Worm (Caenorhabditis elegans): ENCODE data around the gene glc-1.

The glc-1 gene

DNA sequence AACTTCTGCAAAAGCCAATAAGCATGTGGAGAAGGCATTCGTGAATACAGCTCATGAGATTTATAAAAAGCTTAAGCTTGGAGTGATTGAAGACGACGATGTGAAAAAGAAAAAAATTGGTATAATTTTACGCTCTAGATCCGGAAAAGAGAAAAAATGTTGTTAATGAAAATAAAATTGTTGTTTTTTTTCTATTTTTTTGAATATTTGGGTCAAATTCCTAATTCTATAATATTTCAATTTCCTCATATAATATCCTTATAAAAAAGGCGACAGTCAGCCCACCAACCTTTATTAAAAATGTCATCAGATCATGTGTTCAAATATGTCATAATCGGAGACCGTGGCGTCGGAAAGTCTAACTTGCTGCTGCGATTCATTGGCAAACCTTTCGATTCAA is 24.1 kb upstream of the glc-1 start, which contains the start of gene rabr-3:
Gene rabr-3 (plus strand): TSS at position 301 of the 400 bp plus-strand sequence.
- TF ChIP-seq die-1 (tag; optimal IDR thresholded peaks at IDR 0.05) (no peak), C06A6.2 (GFP tag; conservative IDR thresholded peaks at IDR 0.05) (no peak), ztf-22 (GFP tag; optimal IDR thresholded peaks at IDR 0.05) (no peak), ztf-6 (GFP tag; IDR thresholded peaks at IDR 0.05) (no peak), akir-1 (GFP tag; optimal IDR thresholded peaks at IDR 0.05) (no peak), repo-1 (tag; optimal IDR thresholded peaks at IDR 0.05) (no peak)

DNA sequence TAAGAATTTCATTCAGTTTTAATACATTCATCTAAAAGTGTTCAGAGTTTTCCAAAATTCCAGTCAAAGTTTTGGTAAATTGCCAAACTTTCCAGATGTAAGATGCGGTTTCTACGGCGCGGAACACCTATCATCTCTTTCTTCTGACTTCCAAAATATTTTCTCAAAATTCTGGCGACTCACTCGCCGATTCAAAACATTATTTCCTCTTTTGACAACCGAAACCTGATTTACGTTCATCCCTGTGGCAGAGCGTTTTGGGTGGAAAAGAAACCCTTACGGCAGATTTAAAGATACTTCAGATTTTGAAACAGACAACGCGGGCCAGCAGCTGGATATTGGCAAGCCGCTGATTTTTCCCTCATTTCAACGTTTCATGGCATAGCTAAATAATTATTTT is 21.4 kb upstream of the glc-1 start, which contains the start of gene F11A5.5:
Gene F11A5.5 (plus strand): TSS at position 301 of the 400 bp plus-strand sequence.
- TF ChIP-seq cebp-1 (GFP tag; IDR thresholded peaks at IDR 0.05), result no peak
- no peak for TF ChIP-seq cebp-1 (tag; optimal IDR thresholded peaks at IDR 0.05)
- no peak for TF ChIP-seq hmg-20 (GFP tag; IDR thresholded peaks at IDR 0.05)
- no peak for TF ChIP-seq fkh-3 (tag; optimal IDR thresholded peaks at IDR 0.05)
- no peak for TF ChIP-seq nfya-2 (GFP tag; IDR thresholded peaks at IDR 0.05)
- TF ChIP-seq efl-1 (GFP tag; optimal IDR thresholded peaks at IDR 0.05), result no peak
- TF ChIP-seq ztf-25 (GFP tag; IDR thresholded peaks at IDR 0.05), result no peak
- no peak for TF ChIP-seq unc-130 (GFP tag; optimal IDR thresholded peaks at IDR 0.05)
- TF ChIP-seq athp-1 (tag; optimal IDR thresholded peaks at IDR 0.05), result no peak
- TF ChIP-seq ztf-28 (GFP tag; IDR thresholded peaks at IDR 0.05), result no peak
- TF ChIP-seq lin-35 (GFP tag; optimal IDR thresholded peaks at IDR 0.05), result no peak
- TF ChIP-seq ZK185.1 (tag; optimal IDR thresholded peaks at IDR 0.05; ENCODE audit: poor library complexity, severe bottlenecking), result no peak
- TF ChIP-seq hlh-26 (GFP tag; conservative IDR thresholded peaks at IDR 0.05), result no peak
- TF ChIP-seq somi-1 (GFP tag; optimal IDR thresholded peaks at IDR 0.05), result no peak
- TF ChIP-seq F10E7.11 (tag; optimal IDR thresholded peaks at IDR 0.05), result no peak
- TF ChIP-seq lin-40 (tag; optimal IDR thresholded peaks at IDR 0.05), result no peak
- TF ChIP-seq ztf-3 (GFP tag; optimal IDR thresholded peaks at IDR 0.05), result no peak
- TF ChIP-seq repo-1 (tag; optimal IDR thresholded peaks at IDR 0.05), result no peak

ce11 chrV:16201730-16202129 is 17.7 kb upstream of the glc-1 start, which contains the start of gene F11A5.17:
F11A5.17 (plus strand) TSS chrV:16202030.
- TF ChIP-seq Y79H2A.3 (GFP tag; conservative IDR thresholded peaks at IDR 0.05), result no peak
- TF ChIP-seq akir-1 (GFP tag; optimal IDR thresholded peaks at IDR 0.05), result no peak
- no peak for TF ChIP-seq snpc-1.3 (tag; optimal IDR thresholded peaks at IDR 0.05; ENCODE audit: insufficient read depth)
- TF ChIP-seq lin-40 (tag; optimal IDR thresholded peaks at IDR 0.05), result no peak
- TF ChIP-seq fkh-3 (tag; optimal IDR thresholded peaks at IDR 0.05), result no peak
- TF ChIP-seq lin-26 (GFP tag; IDR thresholded peaks at IDR 0.05), result no peak
- TF ChIP-seq dox-1 (GFP tag; IDR thresholded peaks at IDR 0.05), result no peak
- no peak for TF ChIP-seq chd-7 (tag; optimal IDR thresholded peaks at IDR 0.05)
- TF ChIP-seq lag-1 (GFP tag; IDR thresholded peaks at IDR 0.05), result no peak
- no peak for TF ChIP-seq die-1 (tag; optimal IDR thresholded peaks at IDR 0.05)
- TF ChIP-seq lsy-27 (tag; optimal IDR thresholded peaks at IDR 0.05; ENCODE audit: borderline replicate concordance, insufficient read depth), result no peak
- no peak for TF ChIP-seq ceh-100 (GFP tag; IDR thresholded peaks at IDR 0.05)
- TF ChIP-seq ceh-91 (GFP tag; IDR thresholded peaks at IDR 0.05), result no peak
- TF ChIP-seq ceh-79 (tag; optimal IDR thresholded peaks at IDR 0.05), result no peak
- TF ChIP-seq Y67H2A.10 (GFP tag; conservative IDR thresholded peaks at IDR 0.05), result no peak

DNA sequence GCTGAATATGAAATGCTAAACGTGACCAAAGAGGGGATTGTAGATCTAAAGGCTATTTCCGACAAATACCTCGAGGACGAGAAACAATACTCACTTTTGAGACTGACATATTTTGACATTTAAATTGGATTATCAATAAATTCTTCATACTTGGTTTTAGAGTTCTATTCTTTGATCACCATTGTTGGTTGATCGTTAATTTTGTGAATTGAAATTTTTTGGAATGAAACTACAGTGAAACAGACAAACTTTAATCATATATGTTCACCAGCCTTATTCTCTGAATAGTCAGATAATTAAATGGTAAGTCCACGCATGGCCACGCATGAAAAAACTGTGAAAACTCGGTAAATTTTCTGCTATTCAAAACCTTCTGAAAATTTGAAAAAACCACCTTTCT is 16.8 kb upstream of the glc-1 start, which contains the start of gene F11A5.18:
Gene F11A5.18 (plus strand): TSS at position 301 of the 400 bp plus-strand sequence.
- TF ChIP-seq nhr-90 (tag; optimal IDR thresholded peaks at IDR 0.05) (no peak), lin-26 (GFP tag; IDR thresholded peaks at IDR 0.05) (no peak), lin-35 (GFP tag; optimal IDR thresholded peaks at IDR 0.05) (no peak), bed-1 (GFP tag; IDR thresholded peaks at IDR 0.05) (no peak), egrh-3 (GFP tag; IDR thresholded peaks at IDR 0.05) (no peak), C17E4.6 (GFP tag; IDR thresholded peaks at IDR 0.05) (no peak), sptf-2 (GFP tag; optimal IDR thresholded peaks at IDR 0.05) (no peak), ceh-40 (GFP tag; IDR thresholded peaks at IDR 0.05) (no peak), ceh-91 (GFP tag; IDR thresholded peaks at IDR 0.05) (no peak), lsl-1 (GFP tag; optimal IDR thresholded peaks at IDR 0.05) (no peak), let-526 (GFP tag; IDR thresholded peaks at IDR 0.05) (no peak), F22D6.2 (tag; optimal IDR thresholded peaks at IDR 0.05) (no peak), efl-1 (GFP tag; optimal IDR thresholded peaks at IDR 0.05) (no peak), unc-130 (GFP tag; optimal IDR thresholded peaks at IDR 0.05) (no peak)
